Fruit fly (Drosophila melanogaster) whole organism, embryonic: Measurements from ENCODE around the gene Pld3.

ENCODE experiments used
- ATbp ChIP-seq: fragments of 200-800 bp; sonication (Bioruptor generic); optimal IDR thresholded peaks from 2 replicates; lab custom pipeline; 2017; ENCODE audit warnings: missing biosample characterization, mild to moderate bottlenecking, missing genetic modification characterization, missing genetic modification reagents
- Abd-B ChIP-seq: fragments of 200-800 bp; sonication (Bioruptor generic); optimal IDR thresholded peaks from 2 replicates; lab custom pipeline; 2018; ENCODE audit warnings: missing biosample characterization, mild to moderate bottlenecking, missing genetic modification characterization, moderate library complexity
- Asciz ChIP-seq: fragments of 200-800 bp; sonication (Bioruptor generic); optimal IDR thresholded peaks from 2 replicates; lab custom pipeline; 2017; ENCODE audit warnings: missing biosample characterization, mild to moderate bottlenecking, missing genetic modification characterization, missing genetic modification reagents
- Atf-2 ChIP-seq: fragments of 200-800 bp; sonication (Bioruptor generic); optimal IDR thresholded peaks from 2 replicates; lab custom pipeline; 2016; ENCODE audit warnings: missing biosample characterization, missing genetic modification characterization
- CG14441 ChIP-seq: fragments of 200-800 bp; sonication (Bioruptor generic); IDR thresholded peaks from 2 replicates; pipeline ENCODE4 v1.3.6; 2022; ENCODE audit warnings: missing biosample characterization, missing genetic modification characterization
- CG14965 ChIP-seq: fragments of 200-800 bp; sonication (Bioruptor generic); optimal IDR thresholded peaks from 2 replicates; lab custom pipeline; 2016; ENCODE audit warnings: missing biosample characterization, missing genetic modification characterization, borderline replicate concordance
- CG15601 ChIP-seq: fragments of 200-800 bp; sonication (Bioruptor generic); optimal IDR thresholded peaks from 3 replicates; lab custom pipeline; 2019; ENCODE audit warnings: missing biosample characterization, mild to moderate bottlenecking, missing genetic modification characterization, moderate library complexity
- CG17359 ChIP-seq: fragments of 200-800 bp; sonication (Bioruptor generic); optimal IDR thresholded peaks from 3 replicates; lab custom pipeline; 2018; ENCODE audit warnings: missing biosample characterization, mild to moderate bottlenecking, missing genetic modification characterization, moderate library complexity
- CG1792 ChIP-seq: fragments of 200-800 bp; sonication (Bioruptor generic); optimal IDR thresholded peaks from 2 replicates; lab custom pipeline; 2016; ENCODE audit warnings: missing biosample characterization, missing genetic modification characterization
- CG2120 ChIP-seq: fragments of 200-800 bp; sonication (Bioruptor generic); optimal IDR thresholded peaks from 3 replicates; lab custom pipeline; 2016; ENCODE audit warnings: missing biosample characterization, missing genetic modification characterization
- CG2199 ChIP-seq: fragments of 200-800 bp; sonication (Bioruptor generic); IDR thresholded peaks from 3 replicates; pipeline ENCODE4 v1.3.6; 2022; ENCODE audit warnings: missing biosample characterization, missing genetic modification characterization
- CG2202 ChIP-seq: fragments of 200-800 bp; sonication (Bioruptor generic); optimal IDR thresholded peaks from 2 replicates; lab custom pipeline; 2018; ENCODE audit warnings: missing biosample characterization, mild to moderate bottlenecking, missing genetic modification characterization
- CG4360 ChIP-seq: fragments of 200-800 bp; sonication (Bioruptor generic); IDR thresholded peaks from 2 replicates; pipeline ENCODE4 v1.3.6; 2022; ENCODE audit warnings: missing biosample characterization, missing genetic modification characterization
- CG7372 ChIP-seq: fragments of 200-800 bp; sonication (Bioruptor generic); IDR thresholded peaks from 2 replicates; pipeline ENCODE4 v1.3.6; 2022; ENCODE audit warnings: missing biosample characterization, missing genetic modification characterization
- Camta ChIP-seq: fragments of 200-800 bp; sonication (Bioruptor generic); optimal IDR thresholded peaks from 2 replicates; lab custom pipeline; 2016; ENCODE audit warnings: missing biosample characterization, missing genetic modification characterization
- Dad ChIP-seq: fragments of 200-800 bp; sonication (Bioruptor generic); optimal IDR thresholded peaks from 3 replicates; lab custom pipeline; 2016; ENCODE audit warnings: missing biosample characterization, missing genetic modification characterization
- Dfd ChIP-seq, 2 experiments: fragments of >200 bp; optimal IDR thresholded peaks; 2 replicates each; lab custom pipeline; 2017; ENCODE audit warnings: missing biosample characterization in 2 of 2, missing genetic modification characterization in 2 of 2
- Eip74EF ChIP-seq, 2 experiments: fragments of 200-800 bp in 1 of 2; fragments of >200 bp in 1 of 2; sonication (Bioruptor generic) in 1 of 2; optimal IDR thresholded peaks; 2 replicates each; lab custom pipeline; 2017 to 2019; ENCODE audit warnings: missing biosample characterization in 2 of 2, missing genetic modification characterization in 2 of 2, mild to moderate bottlenecking in 1 of 2, moderate library complexity in 1 of 2
- Fer1 ChIP-seq: fragments of 200-800 bp; sonication (Bioruptor generic); optimal IDR thresholded peaks from 2 replicates; lab custom pipeline; 2017; ENCODE audit warnings: missing biosample characterization, mild to moderate bottlenecking, missing genetic modification characterization
- Fer2 ChIP-seq: fragments of 200-800 bp; sonication (Bioruptor generic); optimal IDR thresholded peaks from 2 replicates; lab custom pipeline; 2018; ENCODE audit warnings: missing biosample characterization, mild to moderate bottlenecking, missing genetic modification characterization, moderate library complexity
- GATAe ChIP-seq: fragments of 200-800 bp; sonication (Bioruptor generic); conservative IDR thresholded peaks from 2 replicates; pipeline ENCODE4 v1.3.6; 2022; ENCODE audit warnings: missing biosample characterization, missing genetic modification characterization
- Hmr ChIP-seq: fragments of 200-800 bp; sonication (Bioruptor generic); optimal IDR thresholded peaks from 3 replicates; lab custom pipeline; 2017; ENCODE audit warnings: mild to moderate bottlenecking, missing biosample characterization, missing genetic modification reagents, missing genetic modification characterization
- Hsf ChIP-seq: fragments of 200-800 bp; sonication (Bioruptor generic); optimal IDR thresholded peaks from 3 replicates; lab custom pipeline; 2016; ENCODE audit warnings: missing biosample characterization, missing genetic modification characterization
- NK7.1 ChIP-seq: fragments of 200-800 bp; sonication (Bioruptor generic); optimal IDR thresholded peaks from 3 replicates; lab custom pipeline; 2016; ENCODE audit warnings: missing biosample characterization, missing genetic modification characterization
- Nf-YB ChIP-seq: fragments of 200-800 bp; sonication (Bioruptor generic); optimal IDR thresholded peaks from 3 replicates; lab custom pipeline; 2019; ENCODE audit warnings: missing biosample characterization, mild to moderate bottlenecking, missing genetic modification characterization, moderate library complexity
- Sox100B ChIP-seq: fragments of 200-800 bp; sonication (Bioruptor generic); optimal IDR thresholded peaks from 3 replicates; lab custom pipeline; 2018; ENCODE audit warnings: missing biosample characterization, mild to moderate bottlenecking, missing genetic modification characterization
- Stat92E ChIP-seq, 3 experiments: fragments of >200 bp in 2 of 3; fragments of 200-800 bp in 1 of 3; sonication (Bioruptor generic) in 1 of 3; optimal IDR thresholded peaks; 2 replicates each; lab custom pipeline; 2017 to 2019; ENCODE audit warnings: missing biosample characterization in 3 of 3, missing genetic modification characterization in 3 of 3, mild to moderate bottlenecking in 1 of 3, moderate library complexity in 1 of 3
- Xrp1 ChIP-seq: fragments of 200-800 bp; sonication (Bioruptor generic); IDR thresholded peaks from 2 replicates; pipeline ENCODE4 v1.3.6; 2022; ENCODE audit warnings: missing biosample characterization, missing genetic modification characterization
- YL-1 ChIP-seq: fragments of 200-800 bp; sonication (Bioruptor generic); optimal IDR thresholded peaks from 3 replicates; lab custom pipeline; 2017; ENCODE audit warnings: missing biosample characterization, mild to moderate bottlenecking, missing genetic modification characterization
- az2 ChIP-seq: fragments of 200-800 bp; sonication (Bioruptor generic); optimal IDR thresholded peaks from 3 replicates; lab custom pipeline; 2016; ENCODE audit warnings: missing biosample characterization, missing genetic modification characterization
- bsh ChIP-seq, 2 experiments: fragments of 200-800 bp; sonication (Bioruptor generic); optimal IDR thresholded peaks; 2 replicates each; lab custom pipeline; 2017 to 2018; ENCODE audit warnings: mild to moderate bottlenecking in 2 of 2, missing biosample characterization in 2 of 2, missing genetic modification characterization in 2 of 2, moderate library complexity in 1 of 2
- dpn ChIP-seq, 2 experiments: fragments of 200-800 bp; sonication (Bioruptor generic); optimal IDR thresholded peaks; 3 replicates each; lab custom pipeline; 2016; ENCODE audit warnings: missing biosample characterization in 2 of 2, missing genetic modification characterization in 2 of 2
- dysf ChIP-seq: fragments of 200-800 bp; sonication (Bioruptor generic); IDR thresholded peaks from 3 replicates; pipeline ENCODE4 v1.3.6; 2022; ENCODE audit warnings: missing biosample characterization, missing genetic modification characterization
- fd102C ChIP-seq: fragments of 200-800 bp; sonication (Bioruptor generic); optimal IDR thresholded peaks from 2 replicates; lab custom pipeline; 2018; ENCODE audit warnings: missing biosample characterization, mild to moderate bottlenecking, missing genetic modification characterization, moderate library complexity
- gce ChIP-seq: fragments of 200-800 bp; sonication (Bioruptor generic); IDR thresholded peaks from 3 replicates; pipeline ENCODE4 v1.3.6; 2022; ENCODE audit warnings: missing biosample characterization, missing genetic modification characterization
- gfzf ChIP-seq: fragments of 200-800 bp; sonication (Bioruptor generic); optimal IDR thresholded peaks from 2 replicates; lab custom pipeline; 2016; ENCODE audit warnings: missing biosample characterization, mild to moderate bottlenecking, missing genetic modification characterization, moderate library complexity
- gsb ChIP-seq: fragments of 200-800 bp; sonication (Bioruptor generic); IDR thresholded peaks from 2 replicates; pipeline ENCODE4 v1.3.6; 2022; ENCODE audit warnings: missing biosample characterization, missing genetic modification characterization
- mirr ChIP-seq: fragments of 200-800 bp; sonication (Bioruptor generic); optimal IDR thresholded peaks from 3 replicates; lab custom pipeline; 2018; ENCODE audit warnings: missing biosample characterization, mild to moderate bottlenecking, missing genetic modification characterization
- nau ChIP-seq: fragments of 200-800 bp; sonication (Bioruptor generic); optimal IDR thresholded peaks from 3 replicates; lab custom pipeline; 2017; ENCODE audit warnings: missing biosample characterization, mild to moderate bottlenecking, missing genetic modification characterization, missing genetic modification reagents
- pan ChIP-seq, 4 experiments: fragments of >200 bp in 3 of 4; fragments of 200-800 bp in 1 of 4; sonication (Bioruptor generic) in 1 of 4; optimal IDR thresholded peaks in 3 of 4; IDR thresholded peaks in 1 of 4; 2 replicates each; pipeline versions ENCODE4 v1.3.6 to Lab custom; 2017 to 2022; ENCODE audit warnings: missing biosample characterization in 2 of 4, missing genetic modification characterization in 2 of 4, mixed read lengths in 1 of 4
- pita ChIP-seq: fragments of 200-800 bp; sonication (Bioruptor generic); optimal IDR thresholded peaks from 2 replicates; lab custom pipeline; 2017; ENCODE audit warnings: missing biosample characterization, mild to moderate bottlenecking, missing genetic modification characterization
- schlank ChIP-seq: fragments of 200-800 bp; sonication (Bioruptor generic); optimal IDR thresholded peaks from 2 replicates; lab custom pipeline; 2018; ENCODE audit warnings: missing biosample characterization, mild to moderate bottlenecking, missing genetic modification characterization
- sens-2 ChIP-seq: fragments of 200-800 bp; sonication (Bioruptor generic); IDR thresholded peaks from 2 replicates; pipeline ENCODE4 v1.3.6; 2022; ENCODE audit warnings: missing biosample characterization, missing genetic modification characterization
- sim ChIP-seq: fragments of 200-800 bp; sonication (Bioruptor generic); IDR thresholded peaks from 2 replicates; pipeline ENCODE4 v1.3.6; 2022; ENCODE audit warnings: missing biosample characterization, missing genetic modification characterization
- slou ChIP-seq: fragments of 200-800 bp; sonication (Bioruptor generic); optimal IDR thresholded peaks from 3 replicates; lab custom pipeline; 2016; ENCODE audit warnings: missing biosample characterization, missing genetic modification characterization
- sr ChIP-seq: fragments of 200-800 bp; sonication (Bioruptor generic); IDR thresholded peaks from 3 replicates; pipeline ENCODE4 v1.3.6; 2022; ENCODE audit warnings: missing biosample characterization, missing genetic modification characterization
- vnd ChIP-seq: fragments of 200-800 bp; sonication (Bioruptor generic); IDR thresholded peaks from 3 replicates; pipeline ENCODE4 v1.3.6; 2022; ENCODE audit warnings: missing biosample characterization, missing genetic modification characterization; ENCODE audit not compliant: partially characterized antibody
- wdn ChIP-seq: fragments of 200-800 bp; sonication (Bioruptor generic); IDR thresholded peaks from 2 replicates; pipeline ENCODE4 v1.3.6; 2022; ENCODE audit warnings: missing biosample characterization, missing genetic modification characterization
- zen2 ChIP-seq: fragments of 200-800 bp; sonication (Bioruptor generic); IDR thresholded peaks from 3 replicates; pipeline ENCODE4 v1.3.6; 2022; ENCODE audit warnings: missing biosample characterization, missing genetic modification characterization; ENCODE audit not compliant: partially characterized antibody

Pld3 gene

dm6 chr2L:21158554-21158953 is at the start of gene Pld3, which contains the start of gene Coq3 (continued):
- peak; percentile 68 for TF ChIP-seq ATbp (GFP tag; lab: Kevin White, UChicago)
- TF ChIP-seq Fer2 (tag; lab: Kevin White, UChicago): peak; percentile 71
- 0 out of 3 replicates have a peak, but pooled peaks have one; percentile 38 for TF ChIP-seq CG2199 (GFP tag; lab: Robert Waterston, UW)
- TF ChIP-seq schlank (tag; lab: Kevin White, UChicago): peak; percentile 70
- TF ChIP-seq CG2120 (GFP tag; lab: Kevin White, UChicago): peak; percentile 91
- TF ChIP-seq Dad (GFP tag; lab: Kevin White, UChicago): peak; percentile 15
- no peak for TF ChIP-seq Dfd (GFP tag; optimal IDR thresholded peaks at IDR 0.05; lab: Kevin White, UChicago)
- TF ChIP-seq CG4360 (GFP tag; lab: Robert Waterston, UW): peak; percentile 56; the same call in 1 of the 2 replicates
- peak; percentile 43 for TF ChIP-seq CG1792 (GFP tag; lab: Kevin White, UChicago)
- TF ChIP-seq wdn (GFP tag; lab: Robert Waterston, UW): peak; percentile 50
- TF ChIP-seq CG15601 (tag; lab: Kevin White, UChicago): peak; percentile 73
- no peak for TF ChIP-seq Stat92E (GFP tag; optimal IDR thresholded peaks at IDR 0.05; lab: Kevin White, UChicago)
- TF ChIP-seq NK7.1 (GFP tag; lab: Kevin White, UChicago): peak; percentile 0
- TF ChIP-seq vnd (GFP tag; lab: Robert Waterston, UW): no peak
- TF ChIP-seq CG2202 (tag; lab: Kevin White, UChicago): peak; percentile 63
- TF ChIP-seq CG14965 (GFP tag; lab: Kevin White, UChicago): no peak
- no peak for TF ChIP-seq pita (GFP tag; lab: Kevin White, UChicago)
- TF ChIP-seq Hsf (GFP tag; lab: Kevin White, UChicago): peak; percentile 85
- no peak for TF ChIP-seq Eip74EF (GFP tag; optimal IDR thresholded peaks at IDR 0.05; lab: Kevin White, UChicago)
- peak; percentile 47 for TF ChIP-seq YL-1 (GFP tag; lab: Kevin White, UChicago)
- peak; percentile 88 for TF ChIP-seq az2
- peak; percentile 67; the same call in 2 of the 3 replicates for TF ChIP-seq gce (GFP tag; lab: Robert Waterston, UW)
- TF ChIP-seq bsh (GFP tag; optimal IDR thresholded peaks at IDR 0.05; lab: Kevin White, UChicago): peak; percentile 81 to 87
- TF ChIP-seq pan (optimal IDR thresholded peaks at IDR 0.05; lab: Kevin White, UChicago): no peak
- TF ChIP-seq pan (GFP tag; optimal IDR thresholded peaks at IDR 0.05 in 1 of 2, IDR thresholded peaks at IDR 0.05 in 1 of 2): peak in 1 of 2 experiments; percentile 84
- TF ChIP-seq dpn (GFP tag; optimal IDR thresholded peaks at IDR 0.05; lab: Kevin White, UChicago): peak; percentile 73 to 83
- TF ChIP-seq Nf-YB (GFP tag; lab: Kevin White, UChicago): peak; percentile 58
- peak; percentile 89 for TF ChIP-seq CG17359
- TF ChIP-seq CG7372 (GFP tag; lab: Robert Waterston, UW): 0 out of 2 replicates have a peak, but pooled peaks have one; percentile 28
- TF ChIP-seq fd102C: no peak
- TF ChIP-seq Camta (GFP tag; lab: Kevin White, UChicago): peak; percentile 59
- peak; percentile 80 for TF ChIP-seq Asciz
- 0 out of 3 replicates have a peak, but pooled peaks have one; percentile 36 for TF ChIP-seq sr (GFP tag; lab: Robert Waterston, UW)
- TF ChIP-seq sens-2 (GFP tag; lab: Robert Waterston, UW): peak; percentile 81
- TF ChIP-seq gsb (GFP tag; lab: Robert Waterston, UW): peak; percentile 60
- TF ChIP-seq sim (GFP tag; lab: Robert Waterston, UW): no peak
- TF ChIP-seq mirr: peak; percentile 49
- peak; percentile 69 for TF ChIP-seq Sox100B
- peak; percentile 60 for TF ChIP-seq Abd-B (GFP tag; lab: Kevin White, UChicago)
- TF ChIP-seq zen2 (GFP tag; lab: Robert Waterston, UW): no peak
- TF ChIP-seq GATAe (GFP tag; lab: Robert Waterston, UW): no peak
- peak; percentile 90 for TF ChIP-seq Fer1
- TF ChIP-seq gfzf (GFP tag; lab: Kevin White, UChicago): no peak
- no peak for TF ChIP-seq nau (GFP tag; lab: Kevin White, UChicago)
- TF ChIP-seq dysf (GFP tag; lab: Robert Waterston, UW): peak; percentile 82
- peak; percentile 76 for TF ChIP-seq CG14441 (GFP tag; lab: Robert Waterston, UW)
- peak; percentile 35 for TF ChIP-seq Atf-2 (GFP tag; lab: Kevin White, UChicago)
- TF ChIP-seq Hmr (GFP tag; lab: Kevin White, UChicago): peak; percentile 89
- TF ChIP-seq Xrp1 (GFP tag; lab: Robert Waterston, UW): peak; percentile 90
- TF ChIP-seq slou: peak; percentile 77
